Worm (Caenorhabditis elegans) whole organism, late embryonic: Measurements from ENCODE around the gene nspc-16.
"Not testable (repeated sequence)": the region's sequence is repeated elsewhere in the genome, so short reads cannot be mapped to it uniquely, and the experiment has no call there.

Experiments
- C38D4.7 ChIP-seq: fragments of 200-800 bp; sonication (Bioruptor generic); optimal IDR thresholded peaks from 2 replicates; lab custom pipeline; 2018; ENCODE audit warnings: mild to moderate bottlenecking, missing genetic modification characterization, moderate library complexity, missing compliant biosample characterization
- F13H6.1 ChIP-seq: sonication (generic microtip); optimal IDR thresholded peaks from 2 replicates; lab custom pipeline; 2016; ENCODE audit warnings: missing genetic modification characterization, missing compliant biosample characterization
- K02D7.2 ChIP-seq: sonication (generic microtip); optimal IDR thresholded peaks from 2 replicates; lab custom pipeline; 2017; ENCODE audit warnings: mild to moderate bottlenecking, missing genetic modification characterization, missing compliant biosample characterization
- ahr-1 ChIP-seq: sonication (generic microtip); optimal IDR thresholded peaks from 2 replicates; lab custom pipeline; 2016; ENCODE audit warnings: missing genetic modification characterization, missing compliant biosample characterization
- ama-1 ChIP-seq: fragments of 150-350 bp; optimal IDR thresholded peaks from 2 replicates; lab custom pipeline; 2014
- ceh-14 ChIP-seq: sonication (generic microtip); optimal IDR thresholded peaks from 2 replicates; lab custom pipeline; 2016; ENCODE audit warnings: missing genotype, missing genetic modification characterization, missing compliant biosample characterization
- ceh-19 ChIP-seq: fragments of 200-800 bp; sonication (Bioruptor generic); optimal IDR thresholded peaks from 2 replicates; lab custom pipeline; 2018; ENCODE audit warnings: mild to moderate bottlenecking, missing genetic modification characterization, missing compliant biosample characterization
- ceh-2 ChIP-seq: sonication (generic microtip); optimal IDR thresholded peaks from 2 replicates; lab custom pipeline; 2016; ENCODE audit warnings: missing genotype, missing genetic modification characterization, missing compliant biosample characterization
- ceh-24 ChIP-seq: sonication (generic microtip); optimal IDR thresholded peaks from 2 replicates; lab custom pipeline; 2016; ENCODE audit warnings: mild to moderate bottlenecking, missing genetic modification characterization, missing compliant biosample characterization
- ceh-31 ChIP-seq: sonication (generic microtip); optimal IDR thresholded peaks from 2 replicates; lab custom pipeline; 2016; ENCODE audit warnings: missing genetic modification characterization, missing compliant biosample characterization
- ceh-45 ChIP-seq: fragments of 200-800 bp; sonication (Bioruptor generic); IDR thresholded peaks from 2 replicates; pipeline ENCODE4 v1.3.6; 2022; ENCODE audit warnings: missing genetic modification reagents, missing genetic modification characterization, missing compliant biosample characterization
- ceh-48 ChIP-seq: sonication (generic microtip); optimal IDR thresholded peaks from 2 replicates; lab custom pipeline; 2016; ENCODE audit warnings: missing genetic modification characterization, inconsistent platforms, missing compliant biosample characterization
- dve-1 ChIP-seq: sonication (generic microtip); optimal IDR thresholded peaks from 2 replicates; lab custom pipeline; 2017; ENCODE audit warnings: antibody characterized with exemption, mild to moderate bottlenecking, missing genetic modification characterization, missing compliant biosample characterization
- elt-2 ChIP-seq: sonication (generic microtip); optimal IDR thresholded peaks from 2 replicates; lab custom pipeline; 2016; ENCODE audit warnings: missing genetic modification reagents, missing genetic modification characterization, missing compliant biosample characterization
- ets-4 ChIP-seq: sonication (generic microtip); optimal IDR thresholded peaks from 2 replicates; lab custom pipeline; 2016; ENCODE audit warnings: missing genetic modification characterization, missing compliant biosample characterization
- eyg-1 ChIP-seq: sonication (generic microtip); optimal IDR thresholded peaks from 2 replicates; lab custom pipeline; 2016; ENCODE audit warnings: missing genotype, missing genetic modification characterization, missing compliant biosample characterization
- fax-1 ChIP-seq: sonication (generic microtip); optimal IDR thresholded peaks from 2 replicates; lab custom pipeline; 2016; ENCODE audit warnings: missing genotype, missing genetic modification characterization, missing compliant biosample characterization
- fkh-10 ChIP-seq: fragments of 150-350 bp; optimal IDR thresholded peaks from 2 replicates; lab custom pipeline; 2014; ENCODE audit warnings: missing biosample characterization, missing genetic modification reagents, missing genetic modification characterization
- gmeb-2 ChIP-seq: sonication (generic microtip); optimal IDR thresholded peaks from 2 replicates; lab custom pipeline; 2016; ENCODE audit warnings: missing genetic modification characterization, inconsistent platforms, missing compliant biosample characterization
- hlh-13 ChIP-seq: fragments of 200-800 bp; sonication (Bioruptor generic); optimal IDR thresholded peaks from 2 replicates; lab custom pipeline; 2018; ENCODE audit warnings: mild to moderate bottlenecking, missing genetic modification characterization, missing compliant biosample characterization
- hlh-6 ChIP-seq: sonication (generic microtip); optimal IDR thresholded peaks from 2 replicates; lab custom pipeline; 2016; ENCODE audit warnings: missing genotype, missing genetic modification characterization, missing compliant biosample characterization
- hlh-8 ChIP-seq: sonication (generic microtip); optimal IDR thresholded peaks from 2 replicates; lab custom pipeline; 2016; ENCODE audit warnings: missing genotype, missing genetic modification characterization, missing compliant biosample characterization
- lim-6 ChIP-seq: sonication (generic microtip); optimal IDR thresholded peaks from 2 replicates; lab custom pipeline; 2016; ENCODE audit warnings: missing genetic modification characterization, missing compliant biosample characterization
- lin-11 ChIP-seq: fragments of 200-800 bp; sonication (Bioruptor generic); optimal IDR thresholded peaks from 2 replicates; lab custom pipeline; 2018; ENCODE audit warnings: mild to moderate bottlenecking, missing genetic modification characterization, missing compliant biosample characterization
- nhr-11 ChIP-seq: fragments of 150-350 bp; optimal IDR thresholded peaks from 2 replicates; lab custom pipeline; 2014; ENCODE audit warnings: missing biosample characterization, missing genetic modification characterization
- nhr-232 ChIP-seq: sonication (generic microtip); optimal IDR thresholded peaks from 2 replicates; lab custom pipeline; 2016; ENCODE audit warnings: missing genetic modification characterization, missing compliant biosample characterization
- odd-2 ChIP-seq: sonication (generic microtip); optimal IDR thresholded peaks from 2 replicates; lab custom pipeline; 2017; ENCODE audit warnings: antibody characterized with exemption, mild to moderate bottlenecking, missing genetic modification characterization, missing compliant biosample characterization
- pag-3 ChIP-seq: sonication (generic microtip); optimal IDR thresholded peaks from 2 replicates; lab custom pipeline; 2016; ENCODE audit warnings: missing compliant biosample characterization, missing genetic modification characterization, borderline replicate concordance
- pat-9 ChIP-seq: fragments of 200-800 bp; sonication (Bioruptor generic); optimal IDR thresholded peaks from 2 replicates; lab custom pipeline; 2018; ENCODE audit warnings: mild to moderate bottlenecking, missing genetic modification characterization, moderate library complexity, missing compliant biosample characterization
- pax-1 ChIP-seq: fragments of 150-350 bp; optimal IDR thresholded peaks from 2 replicates; lab custom pipeline; 2014; ENCODE audit warnings: missing biosample characterization, missing genetic modification characterization
- pha-4 ChIP-seq: fragments of 150-350 bp; optimal IDR thresholded peaks from 2 replicates; lab custom pipeline; 2018; ENCODE audit warnings: missing biosample characterization, missing genetic modification reagents, missing genetic modification characterization
- sdc-2 ChIP-seq: sonication (generic microtip); optimal IDR thresholded peaks from 2 replicates; lab custom pipeline; 2016; ENCODE audit warnings: missing genotype, missing genetic modification characterization, missing compliant biosample characterization
- sox-2 ChIP-seq: fragments of 200-800 bp; sonication (Bioruptor generic); IDR thresholded peaks from 2 replicates; pipeline ENCODE4 v1.3.6; 2022; ENCODE audit warnings: missing genetic modification reagents, missing genetic modification characterization, missing compliant biosample characterization
- tbx-2 ChIP-seq: sonication (generic microtip); optimal IDR thresholded peaks from 2 replicates; lab custom pipeline; 2016; ENCODE audit warnings: missing genetic modification characterization, missing compliant biosample characterization
- unc-3 ChIP-seq, 2 experiments: fragments of 200-800 bp in 1 of 2; sonication (Bioruptor generic) in 1 of 2; sonication (generic microtip) in 1 of 2; conservative IDR thresholded peaks in 1 of 2; optimal IDR thresholded peaks in 1 of 2; 2 replicates each; pipeline versions ENCODE4 v1.3.6 to Lab custom; 2016 to 2022; ENCODE audit warnings: missing compliant biosample characterization in 2 of 2, missing genetic modification characterization in 2 of 2, missing genetic modification reagents in 1 of 2
- unc-86 ChIP-seq: sonication (generic microtip); optimal IDR thresholded peaks from 2 replicates; lab custom pipeline; 2016; ENCODE audit warnings: missing genetic modification characterization, missing compliant biosample characterization
- ztf-16 ChIP-seq: sonication (generic microtip); optimal IDR thresholded peaks from 2 replicates; lab custom pipeline; 2017; ENCODE audit warnings: missing genetic modification characterization, missing compliant biosample characterization

Gene nspc-16

ce11 chrX:14527559-14527958, 4.2 kb downstream of the nspc-16 start, which contains the start of gene nspc-18:
nspc-18 (minus strand) TSS chrX:14527659.
- TF ChIP-seq gmeb-2 (tag; lab: Kevin White, UChicago) (no peak), odd-2 (tag; lab: Kevin White, UChicago) (no peak), ets-4 (no peak), pat-9 (no peak), sdc-2 (tag; lab: Kevin White, UChicago) (no peak), unc-3 (GFP tag; conservative IDR thresholded peaks at IDR 0.05; lab: Robert Waterston, UW) (no peak), unc-3 (tag; optimal IDR thresholded peaks at IDR 0.05; lab: Kevin White, UChicago) (no peak), fax-1 (tag; lab: Kevin White, UChicago) (no peak), C38D4.7 (no peak), F13H6.1 (tag; lab: Kevin White, UChicago) (no peak), nhr-232 (tag; lab: Kevin White, UChicago) (no peak), ceh-19 (GFP tag; lab: Kevin White, UChicago) (no peak), elt-2 (tag; lab: Kevin White, UChicago) (no peak)

- not testable (repeated sequence) for TF ChIP-seq nhr-11 (tag; lab: Kevin White, UChicago); eyg-1 (tag; lab: Kevin White, UChicago); hlh-13 (GFP tag; lab: Kevin White, UChicago)
Observed at ce11 chrX:14528399-14528798, 5.0 kb downstream of the nspc-16 start, which contains the start of gene nspc-19. nspc-19 (plus strand) TSS chrX:14528699.

DNA sequence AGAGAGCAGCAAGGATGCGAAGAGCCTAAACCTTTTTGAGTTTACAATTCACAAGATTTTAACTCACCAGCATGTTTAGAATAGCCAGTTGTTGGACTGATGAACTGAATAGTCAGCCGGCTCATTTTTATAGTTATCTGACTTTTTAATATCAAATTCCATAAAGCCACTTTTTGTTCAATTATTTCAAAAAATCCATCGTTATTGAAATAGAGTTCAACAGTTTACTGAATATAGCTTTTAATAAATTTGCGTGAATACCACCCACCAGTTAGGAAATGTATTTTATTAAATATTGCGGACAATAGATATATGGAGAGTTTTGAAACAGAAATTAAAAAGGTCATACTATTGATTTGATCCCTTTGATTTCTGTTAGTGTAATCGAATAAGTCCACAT, 6.7 kb downstream of the nspc-16 start, which contains the start of gene nspc-20:
Gene nspc-20 (minus strand): TSS at position 101 of the 400 bp plus-strand sequence.
- TF ChIP-seq fkh-10 (GFP tag; lab: Kevin White, UChicago) = no peak
- no peak for TF ChIP-seq K02D7.2 (tag; lab: Kevin White, UChicago)
- no peak for TF ChIP-seq lim-6 (tag; lab: Kevin White, UChicago)
- TF ChIP-seq lin-11 = no peak
- no peak for TF ChIP-seq dve-1 (tag; lab: Kevin White, UChicago)
- no peak for TF ChIP-seq unc-3 (GFP tag; conservative IDR thresholded peaks at IDR 0.05; lab: Robert Waterston, UW)
- no peak for TF ChIP-seq unc-3 (tag; optimal IDR thresholded peaks at IDR 0.05; lab: Kevin White, UChicago)
- TF ChIP-seq unc-86 (tag; lab: Kevin White, UChicago) = no peak
- no peak for TF ChIP-seq ceh-19 (GFP tag; lab: Kevin White, UChicago)
- TF ChIP-seq ceh-48 (tag; lab: Kevin White, UChicago) = no peak
- TF ChIP-seq eyg-1 (tag; lab: Kevin White, UChicago) = no peak
- no peak for TF ChIP-seq pha-4 (tag; lab: Kevin White, UChicago)
- TF ChIP-seq ceh-2 (tag; lab: Kevin White, UChicago) = no peak
- no peak for TF ChIP-seq tbx-2 (tag; lab: Kevin White, UChicago)
- TF ChIP-seq ztf-16 = no peak
- no peak for TF ChIP-seq ahr-1 (tag; lab: Kevin White, UChicago)
- TF ChIP-seq sox-2 (GFP tag; lab: Robert Waterston, UW) = no peak
- no peak for TF ChIP-seq ceh-45 (GFP tag; lab: Robert Waterston, UW)
- TF ChIP-seq ceh-31 (tag; lab: Kevin White, UChicago) = no peak
- no peak for TF ChIP-seq pag-3 (tag; lab: Kevin White, UChicago)
- TF ChIP-seq, all 69 proteins: peak for 0

ce11 chrX:14534117-14534516, 10.7 kb downstream of the nspc-16 start, which contains the start of gene T24C2.5:
T24C2.5 (plus strand) TSS chrX:14534417.
- no peak for TF ChIP-seq hlh-6
- no peak for TF ChIP-seq pag-3 (tag; lab: Kevin White, UChicago)
- no peak for TF ChIP-seq ama-1
- TF ChIP-seq elt-2 (tag; lab: Kevin White, UChicago) = no peak
- no peak for TF ChIP-seq ceh-14 (tag; lab: Kevin White, UChicago)
- TF ChIP-seq C38D4.7 = no peak
- no peak for TF ChIP-seq pax-1 (tag; lab: Kevin White, UChicago)
- no peak for TF ChIP-seq ceh-24 (tag; lab: Kevin White, UChicago)
- TF ChIP-seq lim-6 (tag; lab: Kevin White, UChicago) = no peak
- TF ChIP-seq hlh-8 (tag; lab: Kevin White, UChicago) = no peak
- TF ChIP-seq sox-2 (GFP tag; lab: Robert Waterston, UW) = no peak
